Worm (Caenorhabditis elegans) whole organism, late embryonic: ENCODE measurements around the gene str-94.

Experiments
- C08G9.2 ChIP-seq: sonication (generic microtip); optimal IDR thresholded peaks from 2 replicates; lab custom pipeline; 2016; ENCODE audit warnings: mild to moderate bottlenecking, missing genetic modification characterization, moderate library complexity, missing compliant biosample characterization
- F13H6.1 ChIP-seq: sonication (generic microtip); optimal IDR thresholded peaks from 2 replicates; lab custom pipeline; 2016; ENCODE audit warnings: missing genetic modification characterization, missing compliant biosample characterization
- K02D7.2 ChIP-seq: sonication (generic microtip); optimal IDR thresholded peaks from 2 replicates; lab custom pipeline; 2017; ENCODE audit warnings: mild to moderate bottlenecking, missing genetic modification characterization, missing compliant biosample characterization
- ceh-14 ChIP-seq: sonication (generic microtip); optimal IDR thresholded peaks from 2 replicates; lab custom pipeline; 2016; ENCODE audit warnings: missing genotype, missing genetic modification characterization, missing compliant biosample characterization
- ceh-18 ChIP-seq: sonication (generic microtip); optimal IDR thresholded peaks from 2 replicates; lab custom pipeline; 2016; ENCODE audit warnings: missing genetic modification characterization, missing compliant biosample characterization
- ceh-22 ChIP-seq: sonication (generic microtip); optimal IDR thresholded peaks from 2 replicates; lab custom pipeline; 2017; ENCODE audit warnings: missing biosample characterization, missing genetic modification characterization
- ceh-24 ChIP-seq: sonication (generic microtip); optimal IDR thresholded peaks from 2 replicates; lab custom pipeline; 2016; ENCODE audit warnings: mild to moderate bottlenecking, missing genetic modification characterization, missing compliant biosample characterization
- ceh-30 ChIP-seq: fragments of 150-350 bp; optimal IDR thresholded peaks from 2 replicates; lab custom pipeline; 2014; ENCODE audit warnings: missing biosample characterization, missing genetic modification characterization
- ceh-31 ChIP-seq: sonication (generic microtip); optimal IDR thresholded peaks from 2 replicates; lab custom pipeline; 2016; ENCODE audit warnings: missing genetic modification characterization, missing compliant biosample characterization
- ceh-45 ChIP-seq: fragments of 200-800 bp; sonication (Bioruptor generic); IDR thresholded peaks from 2 replicates; pipeline ENCODE4 v1.3.6; 2022; ENCODE audit warnings: missing genetic modification reagents, missing genetic modification characterization, missing compliant biosample characterization
- ceh-48 ChIP-seq: sonication (generic microtip); optimal IDR thresholded peaks from 2 replicates; lab custom pipeline; 2016; ENCODE audit warnings: missing genetic modification characterization, inconsistent platforms, missing compliant biosample characterization
- ceh-6 ChIP-seq: fragments of 200-800 bp; sonication (Bioruptor generic); optimal IDR thresholded peaks from 2 replicates; lab custom pipeline; 2018; ENCODE audit warnings: mild to moderate bottlenecking, missing genetic modification characterization, missing compliant biosample characterization
- ceh-9 ChIP-seq: sonication (generic microtip); optimal IDR thresholded peaks from 2 replicates; lab custom pipeline; 2016; ENCODE audit warnings: mild to moderate bottlenecking, missing genetic modification characterization, inconsistent platforms, missing compliant biosample characterization
- che-1 ChIP-seq: sonication (generic microtip); optimal IDR thresholded peaks from 2 replicates; lab custom pipeline; 2016; ENCODE audit warnings: mild to moderate bottlenecking, missing genetic modification characterization, missing compliant biosample characterization
- dve-1 ChIP-seq: sonication (generic microtip); optimal IDR thresholded peaks from 2 replicates; lab custom pipeline; 2017; ENCODE audit warnings: antibody characterized with exemption, mild to moderate bottlenecking, missing genetic modification characterization, missing compliant biosample characterization
- elt-2 ChIP-seq: sonication (generic microtip); optimal IDR thresholded peaks from 2 replicates; lab custom pipeline; 2016; ENCODE audit warnings: missing genetic modification reagents, missing genetic modification characterization, missing compliant biosample characterization
- ets-4 ChIP-seq: sonication (generic microtip); optimal IDR thresholded peaks from 2 replicates; lab custom pipeline; 2016; ENCODE audit warnings: missing genetic modification characterization, missing compliant biosample characterization
- eyg-1 ChIP-seq: sonication (generic microtip); optimal IDR thresholded peaks from 2 replicates; lab custom pipeline; 2016; ENCODE audit warnings: missing genotype, missing genetic modification characterization, missing compliant biosample characterization
- hlh-13 ChIP-seq: fragments of 200-800 bp; sonication (Bioruptor generic); optimal IDR thresholded peaks from 2 replicates; lab custom pipeline; 2018; ENCODE audit warnings: mild to moderate bottlenecking, missing genetic modification characterization, missing compliant biosample characterization
- hlh-30 ChIP-seq: sonication (generic microtip); optimal IDR thresholded peaks from 2 replicates; lab custom pipeline; 2017; ENCODE audit warnings: antibody characterized with exemption, missing genetic modification characterization, missing compliant biosample characterization; ENCODE audit not compliant: insufficient read depth
- hlh-8 ChIP-seq: sonication (generic microtip); optimal IDR thresholded peaks from 2 replicates; lab custom pipeline; 2016; ENCODE audit warnings: missing genotype, missing genetic modification characterization, missing compliant biosample characterization
- lim-6 ChIP-seq: sonication (generic microtip); optimal IDR thresholded peaks from 2 replicates; lab custom pipeline; 2016; ENCODE audit warnings: missing genetic modification characterization, missing compliant biosample characterization
- nfya-1 ChIP-seq: sonication (generic microtip); optimal IDR thresholded peaks from 2 replicates; lab custom pipeline; 2017; ENCODE audit warnings: missing genetic modification characterization, mild to moderate bottlenecking, missing compliant biosample characterization, antibody characterized with exemption, moderate library complexity
- nhr-11 ChIP-seq: fragments of 150-350 bp; optimal IDR thresholded peaks from 2 replicates; lab custom pipeline; 2014; ENCODE audit warnings: missing biosample characterization, missing genetic modification characterization
- npax-4 ChIP-seq: sonication (generic microtip); optimal IDR thresholded peaks from 2 replicates; lab custom pipeline; 2016; ENCODE audit warnings: missing genetic modification characterization, missing compliant biosample characterization
- pag-3 ChIP-seq: sonication (generic microtip); optimal IDR thresholded peaks from 2 replicates; lab custom pipeline; 2016; ENCODE audit warnings: missing compliant biosample characterization, missing genetic modification characterization, borderline replicate concordance
- pqm-1 ChIP-seq: sonication (generic microtip); optimal IDR thresholded peaks from 2 replicates; lab custom pipeline; 2016; ENCODE audit warnings: missing genetic modification characterization, missing compliant biosample characterization
- pros-1 ChIP-seq: fragments of 150-350 bp; optimal IDR thresholded peaks from 2 replicates; lab custom pipeline; 2014; ENCODE audit warnings: missing biosample characterization, missing genetic modification reagents, missing genetic modification characterization
- ref-2 ChIP-seq: sonication (generic microtip); optimal IDR thresholded peaks from 2 replicates; lab custom pipeline; 2016; ENCODE audit warnings: missing genetic modification characterization, missing compliant biosample characterization
- sox-2 ChIP-seq: fragments of 200-800 bp; sonication (Bioruptor generic); IDR thresholded peaks from 2 replicates; pipeline ENCODE4 v1.3.6; 2022; ENCODE audit warnings: missing genetic modification reagents, missing genetic modification characterization, missing compliant biosample characterization
- sox-4 ChIP-seq: sonication (generic microtip); optimal IDR thresholded peaks from 2 replicates; lab custom pipeline; 2017; ENCODE audit warnings: mild to moderate bottlenecking, missing genetic modification characterization, inconsistent platforms, missing compliant biosample characterization
- syd-9 ChIP-seq: sonication (generic microtip); optimal IDR thresholded peaks from 2 replicates; lab custom pipeline; 2016; ENCODE audit warnings: mild to moderate bottlenecking, missing genetic modification characterization, moderate library complexity, missing compliant biosample characterization
- tbx-2 ChIP-seq: sonication (generic microtip); optimal IDR thresholded peaks from 2 replicates; lab custom pipeline; 2016; ENCODE audit warnings: missing genetic modification characterization, missing compliant biosample characterization
- tbx-7 ChIP-seq: sonication (generic microtip); optimal IDR thresholded peaks from 2 replicates; lab custom pipeline; 2016; ENCODE audit warnings: missing genotype, missing genetic modification characterization, missing compliant biosample characterization
- ttx-3 ChIP-seq: sonication (generic microtip); optimal IDR thresholded peaks from 2 replicates; lab custom pipeline; 2016; ENCODE audit warnings: missing genetic modification reagents, missing genetic modification characterization, missing compliant biosample characterization
- unc-42 ChIP-seq: sonication (generic microtip); optimal IDR thresholded peaks from 2 replicates; lab custom pipeline; 2016; ENCODE audit warnings: missing genotype, missing genetic modification characterization, missing compliant biosample characterization
- unc-55 ChIP-seq: sonication (generic microtip); optimal IDR thresholded peaks from 2 replicates; lab custom pipeline; 2017; ENCODE audit warnings: missing biosample characterization, missing genetic modification reagents, missing genetic modification characterization
- ztf-16 ChIP-seq: sonication (generic microtip); optimal IDR thresholded peaks from 2 replicates; lab custom pipeline; 2017; ENCODE audit warnings: missing genetic modification characterization, missing compliant biosample characterization

Gene str-94

ce11 chrV:9218655-9219389, 30.3 kb downstream of the str-94 start:
- TF ChIP-seq ets-4 (no peak), che-1 (tag; lab: Kevin White, UChicago) (no peak), ttx-3 (tag; lab: Kevin White, UChicago) (no peak), tbx-2 (tag; lab: Kevin White, UChicago) (peak; percentile 35), ceh-18 (peak; percentile 19), ceh-31 (peak; percentile 46), ztf-16 (no peak), nfya-1 (tag; lab: Kevin White, UChicago) (peak; percentile 31), ceh-14 (tag; lab: Kevin White, UChicago) (peak; percentile 23), ceh-9 (tag; lab: Kevin White, UChicago) (no peak), hlh-13 (GFP tag; lab: Kevin White, UChicago) (no peak), tbx-7 (tag; lab: Kevin White, UChicago) (no peak), ceh-48 (tag; lab: Kevin White, UChicago) (no peak), ceh-22 (tag; lab: Kevin White, UChicago) (no peak), ref-2 (tag; lab: Kevin White, UChicago) (no peak), elt-2 (tag; lab: Kevin White, UChicago) (peak; percentile 57), C08G9.2 (no peak), ceh-24 (tag; lab: Kevin White, UChicago) (no peak), syd-9 (tag; lab: Kevin White, UChicago) (peak; percentile 45), lim-6 (tag; lab: Kevin White, UChicago) (no peak), eyg-1 (no peak), pag-3 (peak; percentile 33), unc-55 (GFP tag; lab: Kevin White, UChicago) (peak; percentile 88), sox-4 (tag; lab: Kevin White, UChicago) (no peak), hlh-30 (no peak), ceh-6 (GFP tag; lab: Kevin White, UChicago) (no peak), nhr-11 (tag; lab: Kevin White, UChicago) (no peak)

- TF ChIP-seq sox-2 (no peak), sox-4 (tag; lab: Kevin White, UChicago) (no peak), pqm-1 (tag; lab: Kevin White, UChicago) (no peak), K02D7.2 (tag; lab: Kevin White, UChicago) (no peak), ztf-16 (no peak), unc-55 (GFP tag; lab: Kevin White, UChicago) (peak; percentile 39)
Observed at ce11 chrV:9218214-9218613, 30.9 kb downstream of the str-94 start.

ce11 chrV:9217158-9217557, 31.9 kb downstream of the str-94 start, which contains the start of gene pacs-1:
pacs-1 (minus strand) TSS chrV:9217258.
- TF ChIP-seq pag-3 = no peak
- TF ChIP-seq, all 69 proteins: peak for 0

ce11 chrV:9213554-9213953, 35.6 kb downstream of the str-94 start, which contains the start of gene mdt-27:
mdt-27 (minus strand) TSS chrV:9213654.
- TF ChIP-seq pag-3 (no peak), ztf-16 (no peak), lim-6 (tag; lab: Kevin White, UChicago) (no peak)

ce11 chrV:9212499-9212898, 36.6 kb downstream of the str-94 start:
- peak; percentile 10 for TF ChIP-seq dve-1 (tag; lab: Kevin White, UChicago)
- peak; percentile 17 for TF ChIP-seq ceh-18
- TF ChIP-seq npax-4 (tag; lab: Kevin White, UChicago) = no peak
- no peak for TF ChIP-seq ceh-45
- peak; percentile 96 for TF ChIP-seq unc-42 (tag; lab: Kevin White, UChicago)
- no peak for TF ChIP-seq che-1 (tag; lab: Kevin White, UChicago)
- no peak for TF ChIP-seq F13H6.1 (tag; lab: Kevin White, UChicago)
- TF ChIP-seq ets-4 = no peak
- TF ChIP-seq pros-1 (tag; lab: Kevin White, UChicago) = no peak
- TF ChIP-seq unc-55 (GFP tag; lab: Kevin White, UChicago) = peak; percentile 43
- TF ChIP-seq ceh-30 = no peak
- TF ChIP-seq hlh-8 = no peak
- peak; percentile 52 for TF ChIP-seq ceh-31
- peak; percentile 70 for TF ChIP-seq nfya-1 (tag; lab: Kevin White, UChicago)
- TF ChIP-seq tbx-2 (tag; lab: Kevin White, UChicago) = peak; percentile 22
- TF ChIP-seq, all 69 proteins: peak for 7
